Fruit fly (Drosophila melanogaster) whole organism, wandering third instar larva: ENCODE measurements around the gene CG15543.

Experiments
- CG9705 ChIP-seq: fragments of 200-800 bp; sonication (Bioruptor generic); optimal IDR thresholded peaks from 2 replicates; lab custom pipeline; 2018; ENCODE audit warnings: missing biosample characterization, mild to moderate bottlenecking, missing genetic modification characterization
- Dif ChIP-seq: fragments of 200-275, 200-300 bp; sonication (Bioruptor generic); optimal IDR thresholded peaks from 2 replicates; lab custom pipeline; 2018; ENCODE audit warnings: missing biosample characterization, missing genetic modification characterization; ENCODE audit not compliant: partially characterized antibody
- HLH106 ChIP-seq: fragments of 200-800 bp; optimal IDR thresholded peaks from 3 replicates; lab custom pipeline; 2019; ENCODE audit warnings: missing biosample characterization, mild to moderate bottlenecking, missing genetic modification characterization, moderate library complexity
- Hnf4 ChIP-seq: fragments of 200-800 bp; sonication (Bioruptor generic); optimal IDR thresholded peaks from 2 replicates; lab custom pipeline; 2016; ENCODE audit warnings: missing biosample characterization, mild to moderate bottlenecking, missing genetic modification characterization
- N ChIP-seq: fragments of >200 bp; optimal IDR thresholded peaks from 2 replicates; lab custom pipeline; 2018; ENCODE audit warnings: missing biosample characterization, missing external identifiers, missing genetic modification characterization
- br ChIP-seq: fragments of 200-800 bp; sonication (Bioruptor generic); optimal IDR thresholded peaks from 2 replicates; lab custom pipeline; 2016; ENCODE audit warnings: missing biosample characterization, missing genetic modification characterization
- fru ChIP-seq: fragments of 200-800 bp; sonication (Bioruptor generic); optimal IDR thresholded peaks from 3 replicates; lab custom pipeline; 2016; ENCODE audit warnings: missing biosample characterization, mild to moderate bottlenecking, missing genetic modification characterization
- h ChIP-seq: fragments of 200-800 bp; sonication (Bioruptor generic); optimal IDR thresholded peaks from 3 replicates; lab custom pipeline; 2016; ENCODE audit warnings: missing biosample characterization, mild to moderate bottlenecking, missing genetic modification characterization
- rgr ChIP-seq: fragments of 200-800 bp; sonication (Bioruptor generic); optimal IDR thresholded peaks from 3 replicates; lab custom pipeline; 2016; ENCODE audit warnings: missing biosample characterization, mild to moderate bottlenecking, missing genetic modification characterization

- TF ChIP-seq h (GFP tag; lab: Kevin White, UChicago), result no peak
- TF ChIP-seq Dif, result no peak
- TF ChIP-seq N (GFP tag; lab: Kevin White, UChicago), result no peak
- no peak for TF ChIP-seq fru (GFP tag; lab: Kevin White, UChicago)
- TF ChIP-seq br (GFP tag; lab: Kevin White, UChicago), result no peak
- no peak for TF ChIP-seq Hnf4 (GFP tag; lab: Kevin White, UChicago)
- no peak for TF ChIP-seq rgr (GFP tag; lab: Kevin White, UChicago)
- TF ChIP-seq CG9705 (GFP tag; lab: Kevin White, UChicago), result no peak
- no peak for TF ChIP-seq HLH106 (tag; lab: Kevin White, UChicago)
Observed at dm6 chr3R:30775933-30776332, 33.3 kb downstream of the CG15543 start.
